Fruit fly (Drosophila melanogaster) whole organism, wandering third instar larva: ENCODE results near the gene UbcE2H.

ENCODE experiments used
- Abd-B ChIP-seq: fragments of >200 bp; optimal IDR thresholded peaks from 2 replicates; lab custom pipeline; 2017; ENCODE audit warnings: missing biosample characterization, missing genetic modification characterization
- CG32264 ChIP-seq: fragments of 200-800 bp; sonication (Bioruptor generic); optimal IDR thresholded peaks from 2 replicates; lab custom pipeline; 2016; ENCODE audit warnings: missing biosample characterization, missing genetic modification characterization
- CG9705 ChIP-seq: fragments of 200-800 bp; sonication (Bioruptor generic); optimal IDR thresholded peaks from 2 replicates; lab custom pipeline; 2018; ENCODE audit warnings: missing biosample characterization, mild to moderate bottlenecking, missing genetic modification characterization
- CrebA ChIP-seq: fragments of 200-800 bp; sonication (Bioruptor generic); optimal IDR thresholded peaks from 2 replicates; lab custom pipeline; 2016; ENCODE audit warnings: missing biosample characterization, mild to moderate bottlenecking, missing genetic modification characterization, borderline replicate concordance
- Dfd ChIP-seq: fragments of >200 bp; optimal IDR thresholded peaks from 2 replicates; lab custom pipeline; 2017; ENCODE audit warnings: missing biosample characterization, missing genetic modification characterization
- Dif ChIP-seq: fragments of 200-275, 200-300 bp; sonication (Bioruptor generic); optimal IDR thresholded peaks from 2 replicates; lab custom pipeline; 2018; ENCODE audit warnings: missing biosample characterization, missing genetic modification characterization; ENCODE audit not compliant: partially characterized antibody
- GATAd ChIP-seq: sonication (Bioruptor generic); optimal IDR thresholded peaks from 2 replicates; lab custom pipeline; 2016; ENCODE audit warnings: missing biosample characterization, missing genetic modification characterization
- Hr78 ChIP-seq: fragments of >200 bp; optimal IDR thresholded peaks from 2 replicates; lab custom pipeline; 2017; ENCODE audit warnings: missing biosample characterization, missing genetic modification characterization
- Hr83 ChIP-seq: fragments of 200-300 bp; sonication (Bioruptor generic); optimal IDR thresholded peaks from 2 replicates; lab custom pipeline; 2016; ENCODE audit warnings: missing biosample characterization, mild to moderate bottlenecking, missing genetic modification characterization, moderate library complexity; ENCODE audit not compliant: poor library complexity, severe bottlenecking
- Jra ChIP-seq: sonication (Bioruptor generic); optimal IDR thresholded peaks from 2 replicates; lab custom pipeline; 2016; ENCODE audit warnings: missing biosample characterization, missing genetic modification characterization
- Mio ChIP-seq: sonication (Bioruptor generic); optimal IDR thresholded peaks from 2 replicates; lab custom pipeline; 2016; ENCODE audit warnings: missing biosample characterization, missing genetic modification characterization
- Myc ChIP-seq: fragments of >200 bp; optimal IDR thresholded peaks from 2 replicates; lab custom pipeline; 2017
- N ChIP-seq: fragments of >200 bp; optimal IDR thresholded peaks from 2 replicates; lab custom pipeline; 2018; ENCODE audit warnings: missing biosample characterization, missing external identifiers, missing genetic modification characterization
- OdsH ChIP-seq: fragments of 200-800 bp; sonication (Bioruptor generic); optimal IDR thresholded peaks from 2 replicates; lab custom pipeline; 2016; ENCODE audit warnings: missing biosample characterization, mild to moderate bottlenecking, missing genetic modification characterization
- Rel ChIP-seq, 2 experiments: fragments of 200-800 bp; sonication (Bioruptor generic) in 1 of 2; optimal IDR thresholded peaks; 2 replicates in 1 of 2; 3 replicates in 1 of 2; lab custom pipeline; 2016 to 2019; ENCODE audit warnings: mild to moderate bottlenecking in 2 of 2, missing biosample characterization in 2 of 2, missing genetic modification characterization in 2 of 2, moderate library complexity in 1 of 2
- Vsx2 ChIP-seq: fragments of 200-300, 225-300 bp; sonication (Bioruptor generic); optimal IDR thresholded peaks from 2 replicates; lab custom pipeline; 2018; ENCODE audit warnings: missing biosample characterization, missing genetic modification characterization; ENCODE audit not compliant: partially characterized antibody
- br ChIP-seq: fragments of 200-800 bp; sonication (Bioruptor generic); optimal IDR thresholded peaks from 2 replicates; lab custom pipeline; 2016; ENCODE audit warnings: missing biosample characterization, missing genetic modification characterization
- dl ChIP-seq, 2 experiments: fragments of 175-275, 200-275 bp in 1 of 2; fragments of 200-275 bp in 1 of 2; sonication (Bioruptor generic); optimal IDR thresholded peaks; lab custom pipeline; 2018; ENCODE audit warnings: mild to moderate bottlenecking in 2 of 2, missing biosample characterization in 2 of 2, missing genetic modification characterization in 2 of 2, moderate library complexity in 2 of 2; ENCODE audit not compliant: partially characterized antibody in 2 of 2, insufficient read depth in 1 of 2
- dmrt93B ChIP-seq: fragments of 200-800 bp; sonication (Bioruptor generic); optimal IDR thresholded peaks from 2 replicates; lab custom pipeline; 2018; ENCODE audit warnings: missing biosample characterization, mild to moderate bottlenecking, missing genetic modification characterization
- ey ChIP-seq: fragments of 200-800 bp; sonication (Bioruptor generic); optimal IDR thresholded peaks from 2 replicates; lab custom pipeline; 2016; ENCODE audit warnings: missing biosample characterization, missing genetic modification characterization
- h ChIP-seq: fragments of 200-800 bp; sonication (Bioruptor generic); optimal IDR thresholded peaks from 3 replicates; lab custom pipeline; 2016; ENCODE audit warnings: missing biosample characterization, mild to moderate bottlenecking, missing genetic modification characterization
- jim ChIP-seq: fragments of 175-275, 200-325 bp; sonication (Bioruptor generic); optimal IDR thresholded peaks from 2 replicates; lab custom pipeline; 2016; ENCODE audit warnings: missing biosample characterization, mild to moderate bottlenecking, missing genetic modification characterization
- lola ChIP-seq: fragments of >200 bp; optimal IDR thresholded peaks from 2 replicates; lab custom pipeline; 2017; ENCODE audit warnings: missing biosample characterization, missing genetic modification characterization
- psq ChIP-seq: fragments of 200-800 bp; sonication (Bioruptor generic); optimal IDR thresholded peaks from 3 replicates; lab custom pipeline; 2017; ENCODE audit warnings: missing biosample characterization, mild to moderate bottlenecking, missing genetic modification characterization, moderate library complexity
- rgr ChIP-seq: fragments of 200-800 bp; sonication (Bioruptor generic); optimal IDR thresholded peaks from 3 replicates; lab custom pipeline; 2016; ENCODE audit warnings: missing biosample characterization, mild to moderate bottlenecking, missing genetic modification characterization
- sage ChIP-seq: fragments of 200-800 bp; sonication (Bioruptor generic); optimal IDR thresholded peaks from 2 replicates; lab custom pipeline; 2016; ENCODE audit warnings: missing biosample characterization, mild to moderate bottlenecking, missing genetic modification characterization
- sv ChIP-seq: fragments of 200-800 bp; sonication (Bioruptor generic); optimal IDR thresholded peaks from 3 replicates; lab custom pipeline; 2016; ENCODE audit warnings: missing biosample characterization, missing genetic modification characterization
- tai ChIP-seq: sonication (Bioruptor generic); optimal IDR thresholded peaks from 2 replicates; lab custom pipeline; 2016; ENCODE audit warnings: missing biosample characterization, missing genetic modification characterization

Gene UbcE2H

DNA sequence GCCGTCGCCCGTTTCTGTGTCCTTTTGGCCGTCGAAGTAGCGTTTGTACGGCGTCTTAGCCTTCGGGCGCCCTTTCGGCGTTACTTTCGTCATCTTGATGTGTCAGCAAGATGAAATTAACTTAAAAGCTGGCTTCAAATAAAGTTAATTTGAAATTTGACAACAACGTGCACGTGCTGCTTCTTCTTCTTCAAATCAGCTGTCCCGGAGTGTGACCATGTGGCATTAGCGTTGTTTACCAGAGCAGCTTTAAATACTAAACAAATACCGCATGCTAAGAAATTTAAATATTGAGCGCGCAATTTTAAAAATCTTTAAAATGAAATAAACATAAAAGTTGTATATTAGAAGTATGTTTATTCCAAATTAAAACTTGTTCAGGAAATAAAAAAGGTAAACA is 27.1 kb upstream of the UbcE2H start, which contains the start of gene CG2260:
TSS of gene CG2260 (minus strand) at position 209 of the 400 bp plus-strand sequence.
- TF ChIP-seq Hr83 (no peak), CG32264 (GFP tag; lab: Kevin White, UChicago) (no peak), Jra (no peak), jim (no peak), ey (GFP tag; lab: Kevin White, UChicago) (no peak), CrebA (GFP tag; lab: Kevin White, UChicago) (no peak), dl (GFP tag; optimal IDR thresholded peaks at IDR 0.05; lab: Kevin White, UChicago; ENCODE audit: insufficient read depth in 1 of 2, partially characterized antibody in 2 of 2) (no peak), sv (GFP tag; lab: Kevin White, UChicago) (no peak), Mio (GFP tag; lab: Kevin White, UChicago) (no peak), GATAd (GFP tag; lab: Kevin White, UChicago) (no peak), tai (GFP tag; lab: Kevin White, UChicago) (no peak)

- no peak for TF ChIP-seq psq (GFP tag; lab: Kevin White, UChicago)
- no peak for TF ChIP-seq tai (GFP tag; lab: Kevin White, UChicago)
- TF ChIP-seq ey (GFP tag; lab: Kevin White, UChicago) = no peak
- no peak for TF ChIP-seq lola (GFP tag; lab: Kevin White, UChicago)
- TF ChIP-seq h (GFP tag; lab: Kevin White, UChicago) = no peak
- no peak for TF ChIP-seq dl (GFP tag; optimal IDR thresholded peaks at IDR 0.05; lab: Kevin White, UChicago; ENCODE audit: insufficient read depth in 1 of 2, partially characterized antibody in 2 of 2)
- TF ChIP-seq CG9705 (GFP tag; lab: Kevin White, UChicago) = no peak
- TF ChIP-seq Dfd (GFP tag; lab: Kevin White, UChicago) = no peak
- TF ChIP-seq rgr (GFP tag; lab: Kevin White, UChicago) = no peak
- TF ChIP-seq Dif = no peak
- no peak for TF ChIP-seq Hr83
- TF ChIP-seq OdsH = no peak
- no peak for TF ChIP-seq br (GFP tag; lab: Kevin White, UChicago)
- TF ChIP-seq N (GFP tag; lab: Kevin White, UChicago) = no peak
- TF ChIP-seq dmrt93B (GFP tag; lab: Kevin White, UChicago) = no peak
Observed at dm6 chrX:8116813-8117212, 22.9 kb upstream of the UbcE2H start, which contains the start of gene CG1575. CG1575 (plus strand) TSS chrX:8117012.

dm6 chrX:8115717-8116311 is 21.9 kb upstream of the UbcE2H start, which contains the start of gene Gclc:
Gclc (minus strand) TSS chrX:8116147.
- TF ChIP-seq Abd-B (GFP tag; lab: Kevin White, UChicago) (no peak), br (GFP tag; lab: Kevin White, UChicago) (no peak), Rel (GFP tag; optimal IDR thresholded peaks at IDR 0.05; lab: Kevin White, UChicago) (no peak), Rel (tag; optimal IDR thresholded peaks at IDR 0.05; lab: Kevin White, UChicago) (peak; percentile 83), ey (GFP tag; lab: Kevin White, UChicago) (peak; percentile 3), jim (no peak), rgr (GFP tag; lab: Kevin White, UChicago) (peak; percentile 11), Myc (lab: Kevin White, UChicago) (peak; percentile 48)

dm6 chrX:8115343-8115676 is 21.4 kb upstream of the UbcE2H start:
- TF ChIP-seq Vsx2 (GFP tag; lab: Kevin White, UChicago) = no peak
- no peak for TF ChIP-seq sage (GFP tag; lab: Kevin White, UChicago)
- no peak for TF ChIP-seq Mio (GFP tag; lab: Kevin White, UChicago)
- TF ChIP-seq Myc (lab: Kevin White, UChicago) = no peak
- TF ChIP-seq Abd-B (GFP tag; lab: Kevin White, UChicago) = no peak
- no peak for TF ChIP-seq Rel (GFP tag; optimal IDR thresholded peaks at IDR 0.05; lab: Kevin White, UChicago)
- TF ChIP-seq Rel (tag; optimal IDR thresholded peaks at IDR 0.05; lab: Kevin White, UChicago) = no peak
- TF ChIP-seq dmrt93B (GFP tag; lab: Kevin White, UChicago) = no peak
- TF ChIP-seq rgr (GFP tag; lab: Kevin White, UChicago) = no peak
- TF ChIP-seq Hr78 (GFP tag; lab: Kevin White, UChicago) = no peak
